Worm (Caenorhabditis elegans): ENCODE results near the gene C45B2.6.

ce11 chrX:6040435-6041093 is 12.1 kb upstream of the C45B2.6 start:
- TF ChIP-seq him-1 (tag; optimal IDR thresholded peaks at IDR 0.05) (no peak), W03F9.2 (tag; optimal IDR thresholded peaks at IDR 0.05) (no peak)

Measured in whole organism, L4/young adult.